Fruit fly (Drosophila melanogaster) whole organism, prepupa: ENCODE results near the gene CG13972.

Experiments used
- Blimp-1 ChIP-seq: fragments of 200-800 bp; sonication (Bioruptor generic); optimal IDR thresholded peaks from 3 replicates; lab custom pipeline; 2017; ENCODE audit warnings: missing biosample characterization, missing genetic modification characterization, mild to moderate bottlenecking, moderate library complexity, missing genetic modification reagents
- CG10631 ChIP-seq: fragments of 200-800 bp; sonication (Bioruptor generic); optimal IDR thresholded peaks from 2 replicates; lab custom pipeline; 2016; ENCODE audit warnings: missing biosample characterization, missing genetic modification characterization
- CG10669 ChIP-seq: fragments of 200-800 bp; sonication (Bioruptor generic); optimal IDR thresholded peaks from 3 replicates; lab custom pipeline; 2018; ENCODE audit warnings: missing biosample characterization, mild to moderate bottlenecking, missing genetic modification characterization, moderate library complexity
- CG11294 ChIP-seq: fragments of 200-800 bp; sonication (Bioruptor generic); IDR thresholded peaks from 2 replicates; pipeline ENCODE4 v1.3.6; 2022; ENCODE audit warnings: missing biosample characterization, missing genetic modification characterization
- CG11762 ChIP-seq: fragments of 200-800 bp; sonication (Bioruptor generic); optimal IDR thresholded peaks from 3 replicates; lab custom pipeline; 2016; ENCODE audit warnings: missing biosample characterization, missing genetic modification characterization; ENCODE audit not compliant: insufficient read depth
- CG11902 ChIP-seq: fragments of 200-800 bp; sonication (Bioruptor generic); optimal IDR thresholded peaks from 3 replicates; lab custom pipeline; 2016; ENCODE audit warnings: missing biosample characterization, missing genetic modification characterization
- CG1621 ChIP-seq: fragments of 200-800 bp; sonication (Bioruptor generic); optimal IDR thresholded peaks from 3 replicates; lab custom pipeline; 2018; ENCODE audit warnings: missing biosample characterization, mild to moderate bottlenecking, missing genetic modification characterization
- CG16779 ChIP-seq: fragments of 200-800 bp; sonication (Bioruptor generic); optimal IDR thresholded peaks from 3 replicates; lab custom pipeline; 2017; ENCODE audit warnings: missing biosample characterization, mild to moderate bottlenecking, missing genetic modification characterization
- CG3032 ChIP-seq: fragments of 200-800 bp; optimal IDR thresholded peaks from 2 replicates; lab custom pipeline; 2019; ENCODE audit warnings: missing biosample characterization, mild to moderate bottlenecking, missing genetic modification characterization, moderate library complexity
- CG34406 ChIP-seq: fragments of 200-800 bp; sonication (Bioruptor generic); optimal IDR thresholded peaks from 3 replicates; lab custom pipeline; 2016; ENCODE audit warnings: missing biosample characterization, missing genetic modification characterization
- CG3919 ChIP-seq: fragments of 200-800 bp; sonication (Bioruptor generic); optimal IDR thresholded peaks from 3 replicates; lab custom pipeline; 2016; ENCODE audit warnings: missing biosample characterization, missing genetic modification characterization
- CG4318 ChIP-seq: fragments of 200-800 bp; sonication (Bioruptor generic); optimal IDR thresholded peaks from 3 replicates; lab custom pipeline; 2017; ENCODE audit warnings: missing biosample characterization, mild to moderate bottlenecking, missing genetic modification characterization
- CG6163 ChIP-seq: fragments of 200-800 bp; sonication (Bioruptor generic); IDR thresholded peaks from 3 replicates; pipeline ENCODE4 v1.3.6; 2022; ENCODE audit warnings: missing biosample characterization, missing genetic modification characterization
- CG6792 ChIP-seq: fragments of 200-800 bp; sonication (Bioruptor generic); optimal IDR thresholded peaks from 3 replicates; lab custom pipeline; 2016; ENCODE audit warnings: missing biosample characterization, missing genetic modification characterization
- CG6808 ChIP-seq: fragments of 200-800 bp; sonication (Bioruptor generic); optimal IDR thresholded peaks from 3 replicates; lab custom pipeline; 2017; ENCODE audit warnings: missing biosample characterization, missing genetic modification characterization, mild to moderate bottlenecking, moderate library complexity, missing genetic modification reagents
- CG8319 ChIP-seq: fragments of 200-800 bp; sonication (Bioruptor generic); optimal IDR thresholded peaks from 3 replicates; lab custom pipeline; 2016; ENCODE audit warnings: missing biosample characterization, missing genetic modification characterization
- CG8632 ChIP-seq: fragments of 200-800 bp; sonication (Bioruptor generic); optimal IDR thresholded peaks from 3 replicates; lab custom pipeline; 2016; ENCODE audit warnings: missing biosample characterization, missing genetic modification characterization
- CG9139 ChIP-seq: fragments of 200-800 bp; sonication (Bioruptor generic); optimal IDR thresholded peaks from 3 replicates; lab custom pipeline; 2017; ENCODE audit warnings: missing biosample characterization, mild to moderate bottlenecking, missing genetic modification characterization
- Eip75B ChIP-seq: fragments of 200-800 bp; sonication (Bioruptor generic); optimal IDR thresholded peaks from 3 replicates; lab custom pipeline; 2016; ENCODE audit warnings: missing biosample characterization, missing genetic modification characterization
- Ets96B ChIP-seq: fragments of 200-800 bp; optimal IDR thresholded peaks from 2 replicates; lab custom pipeline; 2019; ENCODE audit warnings: missing biosample characterization, mild to moderate bottlenecking, missing genetic modification characterization, moderate library complexity
- Hr39 ChIP-seq: fragments of 200-800 bp; sonication (Bioruptor generic); optimal IDR thresholded peaks from 2 replicates; lab custom pipeline; 2016; ENCODE audit warnings: missing biosample characterization, missing genetic modification characterization
- Hr4 ChIP-seq: fragments of 200-800 bp; sonication (Bioruptor generic); optimal IDR thresholded peaks from 3 replicates; lab custom pipeline; 2016; ENCODE audit warnings: missing biosample characterization, missing genetic modification characterization
- Lpt ChIP-seq: fragments of 200-800 bp; sonication (Bioruptor generic); optimal IDR thresholded peaks from 3 replicates; lab custom pipeline; 2016; ENCODE audit warnings: missing biosample characterization, missing genetic modification characterization
- Met ChIP-seq: fragments of 200-800 bp; sonication (Bioruptor generic); optimal IDR thresholded peaks from 3 replicates; lab custom pipeline; 2016; ENCODE audit warnings: missing biosample characterization, missing genetic modification characterization
- OdsH ChIP-seq: fragments of 200-800 bp; sonication (Bioruptor generic); optimal IDR thresholded peaks from 3 replicates; lab custom pipeline; 2016; ENCODE audit warnings: missing biosample characterization, missing genetic modification characterization
- Smox ChIP-seq: fragments of 200-800 bp; sonication (Bioruptor generic); optimal IDR thresholded peaks from 3 replicates; lab custom pipeline; 2016; ENCODE audit warnings: missing biosample characterization, missing genetic modification characterization
- Sox102F ChIP-seq: fragments of 200-800 bp; sonication (Bioruptor generic); optimal IDR thresholded peaks from 2 replicates; lab custom pipeline; 2016; ENCODE audit warnings: missing biosample characterization, mild to moderate bottlenecking, missing genetic modification characterization
- Sox15 ChIP-seq: fragments of 200-800 bp; sonication (Bioruptor generic); optimal IDR thresholded peaks from 3 replicates; lab custom pipeline; 2016; ENCODE audit warnings: missing biosample characterization, missing genetic modification characterization
- achi ChIP-seq: fragments of 200-800 bp; sonication (Bioruptor generic); optimal IDR thresholded peaks from 3 replicates; lab custom pipeline; 2016; ENCODE audit warnings: missing biosample characterization, missing genetic modification characterization
- cyc ChIP-seq: fragments of 200-800 bp; sonication (Bioruptor generic); optimal IDR thresholded peaks from 3 replicates; lab custom pipeline; 2016; ENCODE audit warnings: missing biosample characterization, missing genetic modification characterization
- eg ChIP-seq: fragments of 200-800 bp; sonication (Bioruptor generic); IDR thresholded peaks from 3 replicates; pipeline ENCODE4 v1.3.6; 2022; ENCODE audit warnings: missing biosample characterization, missing genetic modification characterization
- fd59A ChIP-seq: fragments of 200-800 bp; sonication (Bioruptor generic); optimal IDR thresholded peaks from 2 replicates; lab custom pipeline; 2017; ENCODE audit warnings: missing biosample characterization, mild to moderate bottlenecking, missing genetic modification characterization, missing genetic modification reagents
- fd85E ChIP-seq: fragments of 200-800 bp; sonication (Bioruptor generic); optimal IDR thresholded peaks from 3 replicates; lab custom pipeline; 2016; ENCODE audit warnings: missing biosample characterization, missing genetic modification characterization
- fkh ChIP-seq: fragments of 200-800 bp; sonication (Bioruptor generic); optimal IDR thresholded peaks from 3 replicates; lab custom pipeline; 2017; ENCODE audit warnings: missing biosample characterization, mild to moderate bottlenecking, missing genetic modification characterization, moderate library complexity
- pdm3 ChIP-seq: fragments of 200-800 bp; sonication (Bioruptor generic); optimal IDR thresholded peaks from 3 replicates; lab custom pipeline; 2016; ENCODE audit warnings: missing biosample characterization, missing genetic modification characterization
- salr ChIP-seq, 2 experiments: fragments of 200-800 bp; sonication (Bioruptor generic); optimal IDR thresholded peaks; 3 replicates each; lab custom pipeline; 2016 to 2018; ENCODE audit warnings: missing biosample characterization in 2 of 2, missing genetic modification characterization in 2 of 2, mild to moderate bottlenecking in 1 of 2
- spab ChIP-seq: fragments of 200-800 bp; sonication (Bioruptor generic); optimal IDR thresholded peaks from 2 replicates; lab custom pipeline; 2017; ENCODE audit warnings: missing biosample characterization, mild to moderate bottlenecking, missing genetic modification characterization, missing genetic modification reagents
- svp ChIP-seq: fragments of 200-800 bp; sonication (Bioruptor generic); peaks from one replicate; lab custom pipeline; 2016; ENCODE audit warnings: missing biosample characterization, missing genetic modification characterization
- vri ChIP-seq: fragments of 200-800 bp; sonication (Bioruptor generic); optimal IDR thresholded peaks from 3 replicates; lab custom pipeline; 2016; ENCODE audit warnings: missing biosample characterization, mild to moderate bottlenecking, missing genetic modification characterization

CG13972 gene

dm6 chr3R:27547378-27547949 lies 30.4 kb upstream of the CG13972 start:
- TF ChIP-seq CG10631 (GFP tag; lab: Kevin White, UChicago): no peak
- no peak for TF ChIP-seq CG16779 (tag; lab: Kevin White, UChicago)
- no peak for TF ChIP-seq OdsH (GFP tag; lab: Kevin White, UChicago)
- TF ChIP-seq salr (GFP tag; optimal IDR thresholded peaks at IDR 0.05; lab: Kevin White, UChicago): no peak
- TF ChIP-seq Lpt (GFP tag; lab: Kevin White, UChicago): no peak
- TF ChIP-seq Ets96B (tag; lab: Kevin White, UChicago): no peak
- no peak for TF ChIP-seq fd85E (GFP tag; lab: Kevin White, UChicago)
- no peak for TF ChIP-seq Blimp-1 (GFP tag; lab: Kevin White, UChicago)
- TF ChIP-seq CG4318 (GFP tag; lab: Kevin White, UChicago): no peak
- TF ChIP-seq CG11294 (GFP tag; lab: Robert Waterston, UW): no peak
- TF ChIP-seq CG1621 (tag; lab: Kevin White, UChicago): no peak
- no peak for TF ChIP-seq CG11902 (GFP tag; lab: Kevin White, UChicago)
- no peak for TF ChIP-seq vri
- TF ChIP-seq Sox102F: no peak

- no peak for TF ChIP-seq CG8319 (GFP tag; lab: Kevin White, UChicago)
- TF ChIP-seq cyc (GFP tag; lab: Kevin White, UChicago): no peak
- TF ChIP-seq Eip75B: no peak
- TF ChIP-seq CG10669: no peak
- TF ChIP-seq, all 60 proteins: peak for 0
Observed at dm6 chr3R:27545752-27546151, 28.7 kb upstream of the CG13972 start, which contains the start of gene Gr98d. Gene Gr98d, plus strand, starts transcription at chr3R:27546052.

- TF ChIP-seq CG8319 (GFP tag; lab: Kevin White, UChicago) (no peak), Blimp-1 (GFP tag; lab: Kevin White, UChicago) (no peak), fkh (GFP tag; lab: Kevin White, UChicago) (no peak), CG10631 (GFP tag; lab: Kevin White, UChicago) (no peak), CG9139 (GFP tag; lab: Kevin White, UChicago) (no peak), Met (GFP tag; lab: Kevin White, UChicago) (no peak), CG6792 (GFP tag; lab: Kevin White, UChicago) (no peak), Hr39 (GFP tag; lab: Kevin White, UChicago) (no peak), fd59A (GFP tag; lab: Kevin White, UChicago) (no peak), Smox (no peak), CG3919 (GFP tag; lab: Kevin White, UChicago) (no peak), fd85E (GFP tag; lab: Kevin White, UChicago) (no peak), CG11902 (GFP tag; lab: Kevin White, UChicago) (no peak)
Observed at dm6 chr3R:27544143-27544542, 27.1 kb upstream of the CG13972 start, which contains the start of gene Gr98c. Gene Gr98c, plus strand, starts transcription at chr3R:27544443.

- TF ChIP-seq CG6163 (no peak), CG16779 (tag; lab: Kevin White, UChicago) (no peak), CG10669 (no peak), CG34406 (no peak), CG11762 (GFP tag; lab: Kevin White, UChicago) (no peak), eg (GFP tag; lab: Robert Waterston, UW) (no peak), svp (no peak)
- TF ChIP-seq, all 60 proteins: peak for 0
Observed at dm6 chr3R:27542197-27542596, 25.1 kb upstream of the CG13972 start, which contains the start of gene Gr98b. Gene Gr98b, plus strand, starts transcription at chr3R:27542497.

DNA sequence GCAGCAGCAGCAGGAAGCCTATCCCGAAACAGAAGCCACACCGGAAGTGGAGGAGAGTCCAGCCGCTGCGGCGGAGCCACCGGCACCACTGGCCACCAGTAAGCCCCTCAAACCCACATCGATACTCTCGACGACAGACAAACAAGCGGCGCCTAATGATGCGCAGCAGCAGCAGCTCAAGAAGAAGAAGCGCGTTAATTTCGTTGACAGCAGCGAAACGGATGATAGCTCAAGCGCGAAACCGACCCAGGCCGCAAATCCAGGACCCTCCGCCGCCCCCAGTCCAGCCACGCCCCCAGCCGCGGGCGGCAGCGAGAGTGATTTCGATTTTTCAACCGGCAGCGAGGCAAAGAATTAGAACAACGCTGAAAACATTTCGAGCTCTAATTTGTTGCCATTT lies 16.2 kb upstream of the CG13972 start:
- TF ChIP-seq CG3032 (tag; lab: Kevin White, UChicago) (no peak), Ets96B (tag; lab: Kevin White, UChicago) (no peak), Sox15 (GFP tag; lab: Kevin White, UChicago) (no peak), CG8632 (no peak), CG11762 (GFP tag; lab: Kevin White, UChicago) (no peak), pdm3 (no peak), achi (no peak), CG10669 (no peak), fd59A (GFP tag; lab: Kevin White, UChicago) (no peak), CG6808 (GFP tag; lab: Kevin White, UChicago) (no peak), spab (no peak), CG34406 (no peak), Hr4 (no peak)
